Fruit fly (Drosophila melanogaster) whole organism, embryonic: ENCODE results near the gene CG31525.

Experiments used
- Adf1 ChIP-seq: fragments of 200-800 bp; sonication (Bioruptor generic); IDR thresholded peaks from 2 replicates; pipeline ENCODE4 v1.3.6; 2022; ENCODE audit warnings: missing biosample characterization, missing genetic modification characterization
- Atf3 ChIP-seq: fragments of 200-800 bp; sonication (Bioruptor generic); optimal IDR thresholded peaks from 3 replicates; lab custom pipeline; 2016; ENCODE audit warnings: missing biosample characterization, missing genetic modification characterization
- CG1024 ChIP-seq: fragments of 200-800 bp; sonication (Bioruptor generic); IDR thresholded peaks from 2 replicates; pipeline ENCODE4 v1.3.6; 2022; ENCODE audit warnings: missing biosample characterization, missing genetic modification characterization
- CG10431 ChIP-seq: fragments of 200-800 bp; sonication (Bioruptor generic); optimal IDR thresholded peaks from 3 replicates; lab custom pipeline; 2018; ENCODE audit warnings: missing biosample characterization, mild to moderate bottlenecking, missing genetic modification characterization
- CG11398 ChIP-seq: fragments of 200-800 bp; sonication (Bioruptor generic); optimal IDR thresholded peaks from 2 replicates; lab custom pipeline; 2016; ENCODE audit warnings: missing biosample characterization, missing genetic modification characterization
- CG12155 ChIP-seq: fragments of 200-800 bp; sonication (Bioruptor generic); optimal IDR thresholded peaks from 3 replicates; lab custom pipeline; 2016; ENCODE audit warnings: missing biosample characterization, missing genetic modification characterization
- CG12391 ChIP-seq: fragments of 200-800 bp; sonication (Bioruptor generic); optimal IDR thresholded peaks from 3 replicates; lab custom pipeline; 2018; ENCODE audit warnings: missing biosample characterization, mild to moderate bottlenecking, missing genetic modification characterization, moderate library complexity
- CG12769 ChIP-seq: fragments of 200-800 bp; sonication (Bioruptor generic); optimal IDR thresholded peaks from 2 replicates; lab custom pipeline; 2019; ENCODE audit warnings: missing biosample characterization, mild to moderate bottlenecking, missing genetic modification characterization, moderate library complexity
- CG13287 ChIP-seq: fragments of 200-800 bp; sonication (Bioruptor generic); IDR thresholded peaks from 2 replicates; pipeline ENCODE4 v1.3.6; 2022; ENCODE audit warnings: missing biosample characterization, missing genetic modification characterization; ENCODE audit not compliant: partially characterized antibody
- CG13424 ChIP-seq: fragments of 200-800 bp; sonication (Bioruptor generic); optimal IDR thresholded peaks from 2 replicates; lab custom pipeline; 2019; ENCODE audit warnings: missing biosample characterization, mild to moderate bottlenecking, missing genetic modification characterization, moderate library complexity
- CG13775 ChIP-seq: fragments of 200-800 bp; sonication (Bioruptor generic); optimal IDR thresholded peaks from 3 replicates; lab custom pipeline; 2017; ENCODE audit warnings: missing biosample characterization, mild to moderate bottlenecking, missing genetic modification characterization
- CG14050 ChIP-seq: fragments of 200-800 bp; sonication (Bioruptor generic); IDR thresholded peaks from 3 replicates; pipeline ENCODE4 v1.3.6; 2022; ENCODE audit warnings: missing biosample characterization, missing genetic modification characterization
- CG17802 ChIP-seq: fragments of 200-800 bp; sonication (Bioruptor generic); optimal IDR thresholded peaks from 2 replicates; lab custom pipeline; 2018; ENCODE audit warnings: missing biosample characterization, mild to moderate bottlenecking, missing genetic modification characterization, moderate library complexity
- CG17829 ChIP-seq: fragments of 200-800 bp; optimal IDR thresholded peaks from 2 replicates; lab custom pipeline; 2019; ENCODE audit warnings: missing biosample characterization, mild to moderate bottlenecking, missing genetic modification characterization, moderate library complexity
- CG2712 ChIP-seq: fragments of 200-800 bp; optimal IDR thresholded peaks from 3 replicates; lab custom pipeline; 2019; ENCODE audit warnings: missing biosample characterization, mild to moderate bottlenecking, missing genetic modification characterization, moderate library complexity
- CG30020 ChIP-seq: fragments of 200-800 bp; optimal IDR thresholded peaks from 2 replicates; lab custom pipeline; 2019; ENCODE audit warnings: missing biosample characterization, mild to moderate bottlenecking, missing genetic modification characterization, moderate library complexity
- CG31365 ChIP-seq: fragments of 200-800 bp; sonication (Bioruptor generic); optimal IDR thresholded peaks from 2 replicates; lab custom pipeline; 2018; ENCODE audit warnings: missing biosample characterization, mild to moderate bottlenecking, missing genetic modification characterization
- CG6689 ChIP-seq: fragments of 200-800 bp; sonication (Bioruptor generic); IDR thresholded peaks from 2 replicates; pipeline ENCODE4 v1.3.6; 2022; ENCODE audit warnings: missing biosample characterization, missing genetic modification characterization
- CG6813 ChIP-seq: fragments of 200-800 bp; sonication (Bioruptor generic); optimal IDR thresholded peaks from 2 replicates; lab custom pipeline; 2017; ENCODE audit warnings: missing biosample characterization, missing genetic modification characterization, mild to moderate bottlenecking, moderate library complexity, missing genetic modification reagents
- CG7786 ChIP-seq: fragments of 200-800 bp; sonication (Bioruptor generic); optimal IDR thresholded peaks from 2 replicates; lab custom pipeline; 2016; ENCODE audit warnings: missing biosample characterization, missing genetic modification characterization
- CG7839 ChIP-seq: fragments of 200-800 bp; sonication (Bioruptor generic); optimal IDR thresholded peaks from 3 replicates; lab custom pipeline; 2018; ENCODE audit warnings: missing biosample characterization, mild to moderate bottlenecking, missing genetic modification characterization, moderate library complexity
- CG8089 ChIP-seq: fragments of 200-800 bp; sonication (Bioruptor generic); optimal IDR thresholded peaks from 3 replicates; lab custom pipeline; 2016; ENCODE audit warnings: missing biosample characterization, missing genetic modification characterization
- CG9437 ChIP-seq: fragments of 200-800 bp; sonication (Bioruptor generic); optimal IDR thresholded peaks from 2 replicates; lab custom pipeline; 2018; ENCODE audit warnings: missing biosample characterization, mild to moderate bottlenecking, missing genetic modification characterization
- CrebB ChIP-seq: fragments of 200-800 bp; sonication (Bioruptor generic); optimal IDR thresholded peaks from 3 replicates; lab custom pipeline; 2018; ENCODE audit warnings: missing biosample characterization, mild to moderate bottlenecking, missing genetic modification characterization
- D19A ChIP-seq: fragments of 200-800 bp; optimal IDR thresholded peaks from 3 replicates; lab custom pipeline; 2019; ENCODE audit warnings: missing biosample characterization, mild to moderate bottlenecking, missing genetic modification characterization, moderate library complexity
- Dip2 ChIP-seq: fragments of 200-800 bp; sonication (Bioruptor generic); IDR thresholded peaks from 2 replicates; pipeline ENCODE4 v1.3.6; 2022; ENCODE audit warnings: missing biosample characterization, missing genetic modification characterization
- Dip3 ChIP-seq: fragments of 200-800 bp; sonication (Bioruptor generic); optimal IDR thresholded peaks from 3 replicates; lab custom pipeline; 2016; ENCODE audit warnings: missing biosample characterization, missing genetic modification characterization
- H15 ChIP-seq: fragments of 200-800 bp; sonication (Bioruptor generic); IDR thresholded peaks from 3 replicates; pipeline ENCODE4 v1.3.6; 2022; ENCODE audit warnings: missing biosample characterization, missing genetic modification characterization
- HmgZ ChIP-seq: fragments of 200-800 bp; sonication (Bioruptor generic); optimal IDR thresholded peaks from 2 replicates; lab custom pipeline; 2018; ENCODE audit warnings: missing biosample characterization, mild to moderate bottlenecking, missing genetic modification characterization
- Hsf ChIP-seq: fragments of 200-800 bp; sonication (Bioruptor generic); optimal IDR thresholded peaks from 3 replicates; lab custom pipeline; 2016; ENCODE audit warnings: missing biosample characterization, missing genetic modification characterization
- MBD-R2 ChIP-seq: fragments of 200-800 bp; sonication (Bioruptor generic); IDR thresholded peaks from 2 replicates; pipeline ENCODE4 v1.3.6; 2022; ENCODE audit warnings: missing biosample characterization, missing genetic modification characterization
- Max ChIP-seq: fragments of 200-800 bp; sonication (Bioruptor generic); optimal IDR thresholded peaks from 2 replicates; lab custom pipeline; 2016; ENCODE audit warnings: missing biosample characterization, mild to moderate bottlenecking, missing genetic modification characterization
- Meics ChIP-seq: fragments of 200-800 bp; sonication (Bioruptor generic); optimal IDR thresholded peaks from 2 replicates; lab custom pipeline; 2017; ENCODE audit warnings: missing biosample characterization, mild to moderate bottlenecking, missing genetic modification characterization
- NK7.1 ChIP-seq: fragments of 200-800 bp; sonication (Bioruptor generic); optimal IDR thresholded peaks from 3 replicates; lab custom pipeline; 2016; ENCODE audit warnings: missing biosample characterization, missing genetic modification characterization
- NfI ChIP-seq: fragments of 200-800 bp; sonication (Bioruptor generic); optimal IDR thresholded peaks from 3 replicates; lab custom pipeline; 2018; ENCODE audit warnings: missing biosample characterization, mild to moderate bottlenecking, missing genetic modification characterization, moderate library complexity
- Stat92E ChIP-seq, 3 experiments: fragments of >200 bp in 2 of 3; fragments of 200-800 bp in 1 of 3; sonication (Bioruptor generic) in 1 of 3; optimal IDR thresholded peaks; 2 replicates each; lab custom pipeline; 2017 to 2019; ENCODE audit warnings: missing biosample characterization in 3 of 3, missing genetic modification characterization in 3 of 3, mild to moderate bottlenecking in 1 of 3, moderate library complexity in 1 of 3
- lilli ChIP-seq: fragments of 200-800 bp; sonication (Bioruptor generic); optimal IDR thresholded peaks from 3 replicates; lab custom pipeline; 2016; ENCODE audit warnings: missing biosample characterization, missing genetic modification characterization
- lola ChIP-seq, 3 experiments: fragments of >200 bp in 2 of 3; fragments of 200-800 bp in 1 of 3; sonication (Bioruptor generic) in 1 of 3; optimal IDR thresholded peaks; 2 replicates each; lab custom pipeline; 2017 to 2019; ENCODE audit warnings: missing biosample characterization in 3 of 3, missing genetic modification characterization in 3 of 3, mild to moderate bottlenecking in 1 of 3, moderate library complexity in 1 of 3
- nerfin-1 ChIP-seq: fragments of 200-800 bp; sonication (Bioruptor generic); optimal IDR thresholded peaks from 3 replicates; lab custom pipeline; 2019; ENCODE audit warnings: missing biosample characterization, mild to moderate bottlenecking, missing genetic modification characterization, moderate library complexity
- pnt ChIP-seq: fragments of 200-800 bp; sonication (Bioruptor generic); optimal IDR thresholded peaks from 3 replicates; lab custom pipeline; 2016; ENCODE audit warnings: missing biosample characterization, missing genetic modification characterization
- prd ChIP-seq, 3 experiments: fragments of >200 bp in 2 of 3; fragments of 200-800 bp in 1 of 3; sonication (Bioruptor generic) in 1 of 3; optimal IDR thresholded peaks in 2 of 3; IDR thresholded peaks in 1 of 3; 2 replicates in 2 of 3; 3 replicates in 1 of 3; pipeline versions ENCODE4 v1.3.6 to Lab custom; 2017 to 2022; ENCODE audit warnings: missing biosample characterization in 1 of 3, missing genetic modification characterization in 1 of 3
- pros ChIP-seq: fragments of 200-800 bp; sonication (Bioruptor generic); optimal IDR thresholded peaks from 3 replicates; lab custom pipeline; 2019; ENCODE audit warnings: missing biosample characterization, mild to moderate bottlenecking, missing genetic modification characterization, moderate library complexity
- pum ChIP-seq: fragments of 200-800 bp; sonication (Bioruptor generic); optimal IDR thresholded peaks from 2 replicates; lab custom pipeline; 2016; ENCODE audit warnings: missing biosample characterization, missing genetic modification characterization
- pzg ChIP-seq: fragments of 200-800 bp; sonication (Bioruptor generic); optimal IDR thresholded peaks from 3 replicates; lab custom pipeline; 2018; ENCODE audit warnings: missing biosample characterization, mild to moderate bottlenecking, missing genetic modification characterization, moderate library complexity
- row ChIP-seq: fragments of 200-800 bp; sonication (Bioruptor generic); IDR thresholded peaks from 3 replicates; pipeline ENCODE4 v1.3.6; 2022; ENCODE audit warnings: missing biosample characterization, missing genetic modification characterization
- schlank ChIP-seq: fragments of 200-800 bp; sonication (Bioruptor generic); optimal IDR thresholded peaks from 2 replicates; lab custom pipeline; 2018; ENCODE audit warnings: missing biosample characterization, mild to moderate bottlenecking, missing genetic modification characterization
- tin ChIP-seq: fragments of 200-800 bp; sonication (Bioruptor generic); optimal IDR thresholded peaks from 3 replicates; lab custom pipeline; 2016; ENCODE audit warnings: missing biosample characterization, missing genetic modification characterization
- tll ChIP-seq, 2 experiments: fragments of 200-800 bp in 1 of 2; fragments of >200 bp in 1 of 2; sonication (Bioruptor generic) in 1 of 2; optimal IDR thresholded peaks; 2 replicates each; lab custom pipeline; 2017 to 2019; ENCODE audit warnings: missing biosample characterization in 2 of 2, missing genetic modification characterization in 2 of 2, mild to moderate bottlenecking in 1 of 2, moderate library complexity in 1 of 2
- vnd ChIP-seq: fragments of 200-800 bp; sonication (Bioruptor generic); IDR thresholded peaks from 3 replicates; pipeline ENCODE4 v1.3.6; 2022; ENCODE audit warnings: missing biosample characterization, missing genetic modification characterization; ENCODE audit not compliant: partially characterized antibody

CG31525 gene

DNA sequence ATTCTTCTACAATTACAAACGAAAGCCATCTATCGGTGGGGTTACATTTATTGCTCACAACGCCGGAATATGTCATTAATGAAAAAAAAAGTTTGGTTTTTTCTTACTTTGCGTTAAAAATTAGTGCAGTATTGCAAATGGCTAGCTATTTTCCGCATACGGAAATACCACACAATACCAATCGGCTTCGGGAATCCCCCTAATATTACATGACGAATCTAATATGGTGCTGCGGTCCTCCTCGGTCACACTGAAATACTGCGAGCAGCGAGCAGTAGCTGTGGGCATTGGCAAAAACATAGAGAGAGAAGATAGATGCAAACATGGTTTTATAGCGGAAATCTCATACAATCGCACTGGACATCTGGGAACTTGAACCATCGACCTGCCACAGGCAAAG, 39.3 kb upstream of the CG31525 start, which contains the start of gene tub (continued):
- TF ChIP-seq CG7786 (peak; percentile 23), CG13424 (tag; lab: Kevin White, UChicago) (peak; percentile 24), tll (GFP tag; optimal IDR thresholded peaks at IDR 0.05; lab: Kevin White, UChicago) (no peak), CG10431 (GFP tag; lab: Kevin White, UChicago) (peak; percentile 91), CG1024 (peak; percentile 50; the same call in 1 of the 2 replicates), nerfin-1 (tag; lab: Kevin White, UChicago) (peak; percentile 27), lola (GFP tag; optimal IDR thresholded peaks at IDR 0.05; lab: Kevin White, UChicago) (no peak), pzg (GFP tag; lab: Kevin White, UChicago) (peak; percentile 87), CG17802 (peak; percentile 80), row (peak; percentile 85), CG12391 (tag; lab: Kevin White, UChicago) (peak; percentile 58), tin (GFP tag; lab: Kevin White, UChicago) (peak; percentile 41), NfI (GFP tag; lab: Kevin White, UChicago) (peak; percentile 59), CG9437 (GFP tag; lab: Kevin White, UChicago) (peak; percentile 8), Dip2 (peak; percentile 43; the same call in 1 of the 2 replicates), Adf1 (peak; percentile 69), CG13287 (peak; percentile 52; the same call in 1 of the 2 replicates), CG12155 (peak; percentile 36), Meics (GFP tag; lab: Kevin White, UChicago) (peak; percentile 29), CG17829 (tag; lab: Kevin White, UChicago) (peak; percentile 57), CG11398 (peak; percentile 30), CG6689 (GFP tag; lab: Robert Waterston, UW) (0 out of 2 replicates have a peak, but pooled peaks have one; percentile 25), CG30020 (peak; percentile 88), H15 (no peak), pros (no peak), CG2712 (tag; lab: Kevin White, UChicago) (peak; percentile 56), CG6813 (no peak), HmgZ (tag; lab: Kevin White, UChicago) (peak; percentile 76), D19A (tag; lab: Kevin White, UChicago) (peak; percentile 40), CG8089 (peak; percentile 1), Hsf (GFP tag; lab: Kevin White, UChicago) (peak; percentile 48), CG12769 (no peak), CG14050 (GFP tag; lab: Robert Waterston, UW) (no peak), Dip3 (GFP tag; lab: Kevin White, UChicago) (peak; percentile 16), NK7.1 (peak; percentile 8), vnd (GFP tag; lab: Robert Waterston, UW) (no peak), MBD-R2 (GFP tag; lab: Robert Waterston, UW) (peak; percentile 94), schlank (tag; lab: Kevin White, UChicago) (no peak), pum (GFP tag; lab: Kevin White, UChicago) (peak; percentile 12), CG31365 (no peak), prd (optimal IDR thresholded peaks at IDR 0.05; lab: Kevin White, UChicago) (no peak), prd (GFP tag; IDR thresholded peaks at IDR 0.05; lab: Robert Waterston, UW) (peak; percentile 41; the same call in 2 of the 3 replicates), Max (peak; percentile 8), Atf3 (GFP tag; lab: Kevin White, UChicago) (no peak), CG7839 (tag; lab: Kevin White, UChicago) (no peak), CrebB (tag; lab: Kevin White, UChicago) (peak; percentile 32), CG13775 (GFP tag; lab: Kevin White, UChicago) (peak; percentile 2), lilli (GFP tag; lab: Kevin White, UChicago) (peak; percentile 69), pnt (GFP tag; lab: Kevin White, UChicago) (no peak), Stat92E (GFP tag; optimal IDR thresholded peaks at IDR 0.05; lab: Kevin White, UChicago) (peak in 1 of 3 experiments; percentile 13)
